Fruit fly (Drosophila melanogaster) whole organism, embryonic: Measurements from ENCODE around the gene CG45486.

Experiments
- CG10462 ChIP-seq: fragments of 200-800 bp; sonication (Bioruptor generic); optimal IDR thresholded peaks from 2 replicates; lab custom pipeline; 2016; ENCODE audit warnings: missing biosample characterization, missing genetic modification characterization
- CG10565 ChIP-seq: fragments of 200-800 bp; sonication (Bioruptor generic); optimal IDR thresholded peaks from 3 replicates; lab custom pipeline; 2016; ENCODE audit warnings: missing biosample characterization, mild to moderate bottlenecking, missing genetic modification characterization
- CG13424 ChIP-seq: fragments of 200-800 bp; sonication (Bioruptor generic); optimal IDR thresholded peaks from 2 replicates; lab custom pipeline; 2019; ENCODE audit warnings: missing biosample characterization, mild to moderate bottlenecking, missing genetic modification characterization, moderate library complexity
- CG14667 ChIP-seq: fragments of 200-800 bp; sonication (Bioruptor generic); IDR thresholded peaks from 2 replicates; pipeline ENCODE4 v1.3.6; 2022; ENCODE audit warnings: missing biosample characterization, missing genetic modification characterization
- CG15011 ChIP-seq: fragments of 200-800 bp; sonication (Bioruptor generic); optimal IDR thresholded peaks from 3 replicates; lab custom pipeline; 2018; ENCODE audit warnings: missing biosample characterization, mild to moderate bottlenecking, missing genetic modification characterization
- CG16863 ChIP-seq: fragments of 200-800 bp; sonication (Bioruptor generic); optimal IDR thresholded peaks from 3 replicates; lab custom pipeline; 2016; ENCODE audit warnings: missing biosample characterization, missing genetic modification characterization
- CG17612 ChIP-seq: fragments of 200-800 bp; sonication (Bioruptor generic); IDR thresholded peaks from 2 replicates; pipeline ENCODE4 v1.3.6; 2022; ENCODE audit warnings: missing biosample characterization, missing genetic modification characterization
- CG17829 ChIP-seq: fragments of 200-800 bp; optimal IDR thresholded peaks from 2 replicates; lab custom pipeline; 2019; ENCODE audit warnings: missing biosample characterization, mild to moderate bottlenecking, missing genetic modification characterization, moderate library complexity
- CG17912 ChIP-seq: fragments of 200-800 bp; sonication (Bioruptor generic); optimal IDR thresholded peaks from 2 replicates; lab custom pipeline; 2018; ENCODE audit warnings: missing biosample characterization, mild to moderate bottlenecking, missing genetic modification characterization
- CG18011 ChIP-seq: fragments of 200-800 bp; sonication (Bioruptor generic); optimal IDR thresholded peaks from 2 replicates; lab custom pipeline; 2017; ENCODE audit warnings: missing biosample characterization, missing genetic modification characterization, mild to moderate bottlenecking, moderate library complexity, missing genotype
- CG18476 ChIP-seq: fragments of 200-800 bp; sonication (Bioruptor generic); optimal IDR thresholded peaks from 2 replicates; lab custom pipeline; 2016; ENCODE audit warnings: missing biosample characterization, mild to moderate bottlenecking, missing genetic modification characterization
- CG2875 ChIP-seq: fragments of 200-800 bp; sonication (Bioruptor generic); optimal IDR thresholded peaks from 2 replicates; lab custom pipeline; 2017; ENCODE audit warnings: missing biosample characterization, mild to moderate bottlenecking, missing genetic modification characterization, missing genetic modification reagents
- CG30020 ChIP-seq: fragments of 200-800 bp; optimal IDR thresholded peaks from 2 replicates; lab custom pipeline; 2019; ENCODE audit warnings: missing biosample characterization, mild to moderate bottlenecking, missing genetic modification characterization, moderate library complexity
- CG34376 ChIP-seq: fragments of 200-800 bp; sonication (Bioruptor generic); optimal IDR thresholded peaks from 2 replicates; lab custom pipeline; 2018; ENCODE audit warnings: missing biosample characterization, mild to moderate bottlenecking, missing genetic modification characterization
- CG3726 ChIP-seq: fragments of 200-800 bp; sonication (Bioruptor generic); IDR thresholded peaks from 3 replicates; pipeline ENCODE4, ENCODE4 v1.3.6; 2022; ENCODE audit warnings: missing biosample characterization, missing genetic modification characterization
- CG4820 ChIP-seq: fragments of 200-800 bp; sonication (Bioruptor generic); optimal IDR thresholded peaks from 3 replicates; lab custom pipeline; 2016; ENCODE audit warnings: missing biosample characterization, missing genetic modification characterization
- CG5245 ChIP-seq: fragments of 200-800 bp; sonication (Bioruptor generic); optimal IDR thresholded peaks from 3 replicates; lab custom pipeline; 2016; ENCODE audit warnings: missing biosample characterization, missing genetic modification characterization
- CG6854 ChIP-seq: fragments of 200-800 bp; sonication (Bioruptor generic); optimal IDR thresholded peaks from 3 replicates; lab custom pipeline; 2017; ENCODE audit warnings: missing biosample characterization, mild to moderate bottlenecking, missing genetic modification characterization
- CG9437 ChIP-seq: fragments of 200-800 bp; sonication (Bioruptor generic); optimal IDR thresholded peaks from 2 replicates; lab custom pipeline; 2018; ENCODE audit warnings: missing biosample characterization, mild to moderate bottlenecking, missing genetic modification characterization
- Camta ChIP-seq: fragments of 200-800 bp; sonication (Bioruptor generic); optimal IDR thresholded peaks from 2 replicates; lab custom pipeline; 2016; ENCODE audit warnings: missing biosample characterization, missing genetic modification characterization
- D19B ChIP-seq: fragments of 200-800 bp; sonication (Bioruptor generic); optimal IDR thresholded peaks from 2 replicates; lab custom pipeline; 2017; ENCODE audit warnings: missing biosample characterization, mild to moderate bottlenecking, missing genetic modification characterization
- Doc2 ChIP-seq: fragments of 200-800 bp; sonication (Bioruptor generic); IDR thresholded peaks from 2 replicates; pipeline ENCODE4 v1.3.6; 2022; ENCODE audit warnings: missing biosample characterization, missing genetic modification characterization
- Dp ChIP-seq: fragments of 200-800 bp; sonication (Bioruptor generic); optimal IDR thresholded peaks from 2 replicates; lab custom pipeline; 2018; ENCODE audit warnings: missing biosample characterization, mild to moderate bottlenecking, missing genetic modification characterization, moderate library complexity
- GATAe ChIP-seq: fragments of 200-800 bp; sonication (Bioruptor generic); conservative IDR thresholded peaks from 2 replicates; pipeline ENCODE4 v1.3.6; 2022; ENCODE audit warnings: missing biosample characterization, missing genetic modification characterization
- H2.0 ChIP-seq: fragments of 200-800 bp; sonication (Bioruptor generic); IDR thresholded peaks from 2 replicates; pipeline ENCODE4 v1.3.6; 2022; ENCODE audit warnings: missing biosample characterization, missing genetic modification characterization
- HLH54F ChIP-seq: fragments of 200-800 bp; sonication (Bioruptor generic); optimal IDR thresholded peaks from 3 replicates; lab custom pipeline; 2016; ENCODE audit warnings: missing biosample characterization, missing genetic modification characterization
- Hr3 ChIP-seq: fragments of 200-800 bp; sonication (Bioruptor generic); optimal IDR thresholded peaks from 3 replicates; lab custom pipeline; 2016; ENCODE audit warnings: missing biosample characterization, missing genetic modification characterization
- Nf-YB ChIP-seq: fragments of 200-800 bp; sonication (Bioruptor generic); optimal IDR thresholded peaks from 3 replicates; lab custom pipeline; 2019; ENCODE audit warnings: missing biosample characterization, mild to moderate bottlenecking, missing genetic modification characterization, moderate library complexity
- Sox100B ChIP-seq: fragments of 200-800 bp; sonication (Bioruptor generic); optimal IDR thresholded peaks from 3 replicates; lab custom pipeline; 2018; ENCODE audit warnings: missing biosample characterization, mild to moderate bottlenecking, missing genetic modification characterization
- Xbp1 ChIP-seq: fragments of 200-800 bp; sonication (Bioruptor generic); optimal IDR thresholded peaks from 3 replicates; lab custom pipeline; 2016; ENCODE audit warnings: missing biosample characterization, mild to moderate bottlenecking, missing genetic modification characterization
- az2 ChIP-seq: fragments of 200-800 bp; sonication (Bioruptor generic); optimal IDR thresholded peaks from 3 replicates; lab custom pipeline; 2016; ENCODE audit warnings: missing biosample characterization, missing genetic modification characterization
- caup ChIP-seq: fragments of 200-800 bp; sonication (Bioruptor generic); optimal IDR thresholded peaks from 3 replicates; lab custom pipeline; 2017; ENCODE audit warnings: missing biosample characterization, mild to moderate bottlenecking, missing genetic modification characterization, moderate library complexity; ENCODE audit not compliant: severe bottlenecking
- chif ChIP-seq, 2 experiments: fragments of 200-800 bp; sonication (Bioruptor generic); optimal IDR thresholded peaks; 3 replicates each; lab custom pipeline; 2016; ENCODE audit warnings: missing biosample characterization in 2 of 2, missing genetic modification characterization in 2 of 2
- chinmo ChIP-seq: fragments of 200-800 bp; sonication (Bioruptor generic); IDR thresholded peaks from 4 replicates; pipeline ENCODE4 v1.3.6; 2022; ENCODE audit warnings: missing biosample characterization, missing genetic modification characterization; ENCODE audit not compliant: partially characterized antibody
- ems ChIP-seq: fragments of 200-800 bp; sonication (Bioruptor generic); optimal IDR thresholded peaks from 3 replicates; lab custom pipeline; 2016; ENCODE audit warnings: missing biosample characterization, missing genetic modification characterization
- exex ChIP-seq: fragments of 200-800 bp; sonication (Bioruptor generic); optimal IDR thresholded peaks from 4 replicates; lab custom pipeline; 2018; ENCODE audit warnings: missing biosample characterization, mild to moderate bottlenecking, missing genetic modification characterization, moderate library complexity
- fru ChIP-seq: fragments of >200 bp; optimal IDR thresholded peaks from 2 replicates; lab custom pipeline; 2017
- grau ChIP-seq: fragments of 200-800 bp; optimal IDR thresholded peaks from 3 replicates; lab custom pipeline; 2019; ENCODE audit warnings: missing biosample characterization, mild to moderate bottlenecking, missing genetic modification characterization, moderate library complexity
- grn ChIP-seq: fragments of 200-800 bp; sonication (Bioruptor generic); optimal IDR thresholded peaks from 3 replicates; lab custom pipeline; 2017; ENCODE audit warnings: missing biosample characterization, missing genetic modification characterization
- mld ChIP-seq: fragments of 200-800 bp; sonication (Bioruptor generic); IDR thresholded peaks from 3 replicates; pipeline ENCODE4 v1.3.6; 2022; ENCODE audit warnings: missing biosample characterization, missing genetic modification characterization; ENCODE audit not compliant: partially characterized antibody
- shn ChIP-seq: fragments of 200-800 bp; sonication (Bioruptor generic); optimal IDR thresholded peaks from 3 replicates; lab custom pipeline; 2016; ENCODE audit warnings: missing biosample characterization, missing genetic modification characterization
- sima ChIP-seq: fragments of 200-800 bp; sonication (Bioruptor generic); optimal IDR thresholded peaks from 2 replicates; lab custom pipeline; 2016; ENCODE audit warnings: missing biosample characterization, missing genetic modification characterization
- slbo ChIP-seq: fragments of 200-800 bp; sonication (Bioruptor generic); IDR thresholded peaks from 2 replicates; pipeline ENCODE4 v1.3.6; 2022; ENCODE audit warnings: missing biosample characterization, missing genetic modification characterization
- sna ChIP-seq: fragments of 200-800 bp; sonication (Bioruptor generic); IDR thresholded peaks from 2 replicates; pipeline ENCODE4 v1.3.6; 2022; ENCODE audit warnings: missing biosample characterization, missing genetic modification characterization; ENCODE audit not compliant: partially characterized antibody
- so ChIP-seq: fragments of 200-800 bp; sonication (Bioruptor generic); IDR thresholded peaks from 3 replicates; pipeline ENCODE4 v1.3.6; 2022; ENCODE audit warnings: missing biosample characterization, missing genetic modification characterization
- usp ChIP-seq: fragments of >200 bp; optimal IDR thresholded peaks from 2 replicates; lab custom pipeline; 2017; ENCODE audit warnings: missing biosample characterization, missing genetic modification characterization
- zen2 ChIP-seq: fragments of 200-800 bp; sonication (Bioruptor generic); IDR thresholded peaks from 3 replicates; pipeline ENCODE4 v1.3.6; 2022; ENCODE audit warnings: missing biosample characterization, missing genetic modification characterization; ENCODE audit not compliant: partially characterized antibody

Gene CG45486

DNA sequence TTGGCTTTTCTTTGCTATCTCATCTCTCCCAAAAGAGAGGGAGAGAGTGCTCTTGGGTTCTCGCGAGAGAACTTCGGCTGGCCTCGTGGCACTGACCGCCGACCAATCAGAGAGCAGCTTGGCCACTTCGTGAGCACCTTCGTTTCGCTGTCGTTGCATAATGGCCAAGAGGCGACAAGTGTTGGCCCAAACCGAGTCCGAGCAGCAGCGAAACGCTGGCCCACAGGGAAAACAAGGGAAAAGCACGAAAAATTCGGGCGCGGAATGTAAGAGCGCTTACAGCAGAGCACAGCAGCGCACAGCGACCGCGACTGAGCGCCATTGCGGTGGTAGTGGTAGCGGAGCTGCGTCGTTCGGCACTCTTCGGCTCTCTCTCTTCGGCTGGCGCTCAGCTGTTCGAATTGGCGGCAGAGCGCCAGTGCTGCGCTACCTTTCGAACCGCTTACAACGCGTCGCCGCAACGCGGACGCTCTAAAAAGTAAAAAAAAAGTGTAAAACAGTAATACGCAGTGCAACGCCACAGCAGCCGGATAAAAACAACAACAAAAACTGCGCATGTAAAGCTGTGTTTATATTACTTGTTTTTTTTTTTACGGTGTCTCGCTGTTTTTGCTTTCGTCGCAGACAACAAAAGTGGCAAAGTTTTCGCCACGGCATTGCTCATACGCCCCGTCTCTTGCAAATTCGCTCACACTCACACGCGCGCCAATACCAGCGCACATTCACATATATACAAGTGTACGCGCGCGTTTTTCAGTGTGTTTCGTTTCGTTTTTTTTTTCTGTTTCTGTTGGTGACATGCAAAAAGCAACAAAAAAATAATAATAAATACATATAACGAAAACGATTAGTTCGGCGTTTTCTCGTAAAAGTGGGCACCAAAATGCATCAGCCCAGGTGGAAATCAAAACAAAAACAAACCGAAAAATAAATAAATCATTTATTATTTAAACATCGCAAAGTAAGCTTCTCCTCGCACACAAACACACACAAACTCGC, 22.7 kb downstream of the CG45486 start (continued):
- no peak for TF ChIP-seq ems (GFP tag; lab: Kevin White, UChicago)
- TF ChIP-seq CG4820: no peak
- no peak for TF ChIP-seq CG15011 (GFP tag; lab: Kevin White, UChicago)
- TF ChIP-seq zen2: peak; percentile 47; the same call in 1 of the 3 replicates
- TF ChIP-seq CG30020 (tag; lab: Kevin White, UChicago): no peak
- no peak for TF ChIP-seq GATAe (GFP tag; lab: Robert Waterston, UW)
- TF ChIP-seq az2 (GFP tag; lab: Kevin White, UChicago): no peak
- no peak for TF ChIP-seq Camta (GFP tag; lab: Kevin White, UChicago)
- TF ChIP-seq slbo (GFP tag; lab: Robert Waterston, UW): no peak; the same call in 1 of the 2 replicates
- TF ChIP-seq CG17912: no peak
- no peak for TF ChIP-seq chif (GFP tag; optimal IDR thresholded peaks at IDR 0.05; lab: Kevin White, UChicago)
- TF ChIP-seq fru (lab: Kevin White, UChicago): no peak
- no peak for TF ChIP-seq sima (GFP tag; lab: Kevin White, UChicago)
- TF ChIP-seq Doc2 (GFP tag; lab: Robert Waterston, UW): no peak
- TF ChIP-seq CG6854 (GFP tag; lab: Kevin White, UChicago): no peak
- TF ChIP-seq CG13424 (tag; lab: Kevin White, UChicago): no peak
- no peak for TF ChIP-seq exex (tag; lab: Kevin White, UChicago)
- no peak for TF ChIP-seq CG18476 (GFP tag; lab: Kevin White, UChicago)
- TF ChIP-seq HLH54F: no peak
- no peak for TF ChIP-seq CG5245 (GFP tag; lab: Kevin White, UChicago)
- TF ChIP-seq CG18011 (GFP tag; lab: Kevin White, UChicago): no peak
- TF ChIP-seq CG17612 (GFP tag; lab: Robert Waterston, UW): no peak
- peak; percentile 97 for TF ChIP-seq Nf-YB
- 0 out of 2 replicates have a peak, but pooled peaks have one; percentile 44 for TF ChIP-seq sna (GFP tag; lab: Robert Waterston, UW)
- TF ChIP-seq D19B (GFP tag; lab: Kevin White, UChicago): no peak
- TF ChIP-seq H2.0 (GFP tag; lab: Robert Waterston, UW): no peak
- TF ChIP-seq Dp (GFP tag; lab: Kevin White, UChicago): no peak
- no peak for TF ChIP-seq CG9437
- TF ChIP-seq grau (tag; lab: Kevin White, UChicago): no peak
- TF ChIP-seq usp (GFP tag; lab: Kevin White, UChicago): no peak
- TF ChIP-seq Xbp1 (GFP tag; lab: Kevin White, UChicago): no peak
- peak; percentile 27 for TF ChIP-seq caup (GFP tag; lab: Kevin White, UChicago)
- TF ChIP-seq grn (GFP tag; lab: Kevin White, UChicago): no peak
- no peak for TF ChIP-seq CG10565 (GFP tag; lab: Kevin White, UChicago)
- peak; percentile 92 for TF ChIP-seq chinmo (GFP tag; lab: Robert Waterston, UW)
- TF ChIP-seq CG34376 (GFP tag; lab: Kevin White, UChicago): no peak
- no peak for TF ChIP-seq shn (GFP tag; lab: Kevin White, UChicago)
- TF ChIP-seq CG17829 (tag; lab: Kevin White, UChicago): no peak
- no peak for TF ChIP-seq Sox100B
- no peak for TF ChIP-seq CG2875
- no peak for TF ChIP-seq mld (GFP tag; lab: Robert Waterston, UW)
- TF ChIP-seq CG10462 (GFP tag; lab: Kevin White, UChicago): no peak
- TF ChIP-seq so: no peak
- no peak for TF ChIP-seq Hr3 (GFP tag; lab: Kevin White, UChicago)
- no peak for TF ChIP-seq CG16863 (GFP tag; lab: Kevin White, UChicago)
- TF ChIP-seq CG14667 (GFP tag; lab: Robert Waterston, UW): no peak
- no peak for TF ChIP-seq CG3726 (GFP tag; lab: Robert Waterston, UW)
